Worm (Caenorhabditis elegans) whole organism, L4/young adult: ENCODE measurements around the gene egl-6.

Source experiments
- W03F9.2 ChIP-seq: fragments of 150-350 bp; optimal IDR thresholded peaks from 2 replicates; lab custom pipeline; 2014; ENCODE audit warnings: missing biosample characterization, missing genetic modification characterization
- dao-5 ChIP-seq: sonication (generic microtip); optimal IDR thresholded peaks from 2 replicates; lab custom pipeline; 2016; ENCODE audit warnings: missing genotype, missing genetic modification characterization, moderate library complexity, missing compliant biosample characterization
- him-1 ChIP-seq: sonication (generic microtip); optimal IDR thresholded peaks from 2 replicates; lab custom pipeline; 2016; ENCODE audit warnings: missing genotype, missing genetic modification reagents, missing genetic modification characterization, missing compliant biosample characterization

Gene egl-6

ce11 chrX:5930822-5931221 is at the start of gene egl-6:
Gene egl-6, plus strand, starts transcription at chrX:5931122.
- no peak for TF ChIP-seq him-1 (tag; lab: Kevin White, UChicago)
- no peak for TF ChIP-seq dao-5 (tag; lab: Kevin White, UChicago)
- no peak for TF ChIP-seq W03F9.2 (tag; lab: Kevin White, UChicago)

ce11 chrX:5885565-5885964 is 45.4 kb upstream of the egl-6 start, which contains the start of gene flp-7:
Gene flp-7, plus strand, starts transcription at chrX:5885865.
- TF ChIP-seq W03F9.2 (tag; lab: Kevin White, UChicago) (no peak), dao-5 (tag; lab: Kevin White, UChicago) (no peak), him-1 (tag; lab: Kevin White, UChicago) (no peak)

ce11 chrX:5890080-5890479 is 40.8 kb upstream of the egl-6 start, which contains the start of gene F49E10.2:
Gene F49E10.2, plus strand, starts transcription at chrX:5890380.
- TF ChIP-seq dao-5 (tag; lab: Kevin White, UChicago): no peak

- no peak for TF ChIP-seq W03F9.2 (tag; lab: Kevin White, UChicago)
- TF ChIP-seq him-1 (tag; lab: Kevin White, UChicago): peak; percentile 3
- no peak for TF ChIP-seq dao-5 (tag; lab: Kevin White, UChicago)
These were observed 34.9 kb upstream of the egl-6 start for ce11 chrX:5896001-5896400.

ce11 chrX:5897038-5897437 is 33.9 kb upstream of the egl-6 start, which contains the start of gene tbc-16:
Gene tbc-16, plus strand, starts transcription at chrX:5897338.
- TF ChIP-seq dao-5 (tag; lab: Kevin White, UChicago) (no peak), him-1 (tag; lab: Kevin White, UChicago) (no peak), W03F9.2 (tag; lab: Kevin White, UChicago) (no peak)

ce11 chrX:5901499-5901898 is 29.4 kb upstream of the egl-6 start:
- TF ChIP-seq dao-5 (tag; lab: Kevin White, UChicago) (no peak), him-1 (tag; lab: Kevin White, UChicago) (no peak), W03F9.2 (tag; lab: Kevin White, UChicago) (no peak)

ce11 chrX:5903896-5904295 is 27.0 kb upstream of the egl-6 start:
- TF ChIP-seq dao-5 (tag; lab: Kevin White, UChicago): no peak
- TF ChIP-seq him-1 (tag; lab: Kevin White, UChicago): no peak
- no peak for TF ChIP-seq W03F9.2 (tag; lab: Kevin White, UChicago)

- TF ChIP-seq dao-5 (tag; lab: Kevin White, UChicago): no peak
- TF ChIP-seq him-1 (tag; lab: Kevin White, UChicago): no peak
- TF ChIP-seq W03F9.2 (tag; lab: Kevin White, UChicago): no peak
These were observed 26.3 kb upstream of the egl-6 start, which contains the start of gene nlp-49 for ce11 chrX:5904603-5905081. Gene nlp-49, plus strand, starts transcription at chrX:5904653.

- no peak for TF ChIP-seq him-1 (tag; lab: Kevin White, UChicago)
- no peak for TF ChIP-seq dao-5 (tag; lab: Kevin White, UChicago)
- no peak for TF ChIP-seq W03F9.2 (tag; lab: Kevin White, UChicago)
These were observed 25.2 kb upstream of the egl-6 start for ce11 chrX:5905764-5906163.

- TF ChIP-seq W03F9.2 (tag; lab: Kevin White, UChicago) (no peak), dao-5 (tag; lab: Kevin White, UChicago) (no peak), him-1 (tag; lab: Kevin White, UChicago) (no peak)
These were observed 13.6 kb upstream of the egl-6 start, which contains the start of gene Y23B4A.1 for ce11 chrX:5917284-5917683. Gene Y23B4A.1, minus strand, starts transcription at chrX:5917384.

ce11 chrX:5919097-5919496 is 11.8 kb upstream of the egl-6 start, which contains the start of gene capa-1:
Gene capa-1, plus strand, starts transcription at chrX:5919397.
- TF ChIP-seq dao-5 (tag; lab: Kevin White, UChicago) (no peak), W03F9.2 (tag; lab: Kevin White, UChicago) (no peak), him-1 (tag; lab: Kevin White, UChicago) (no peak)

- TF ChIP-seq W03F9.2 (tag; lab: Kevin White, UChicago) (no peak), dao-5 (tag; lab: Kevin White, UChicago) (no peak), him-1 (tag; lab: Kevin White, UChicago) (no peak)
These were observed 7.2 kb upstream of the egl-6 start for ce11 chrX:5923672-5924071.

- no peak for TF ChIP-seq dao-5 (tag; lab: Kevin White, UChicago)
- no peak for TF ChIP-seq him-1 (tag; lab: Kevin White, UChicago)
These were observed 2.0 kb downstream of the egl-6 start for ce11 chrX:5932923-5933322.

- TF ChIP-seq him-1 (tag; lab: Kevin White, UChicago): no peak
- TF ChIP-seq dao-5 (tag; lab: Kevin White, UChicago): no peak
- TF ChIP-seq W03F9.2 (tag; lab: Kevin White, UChicago): no peak
These were observed 4.6 kb downstream of the egl-6 start, which contains the start of gene C46F4.3 for ce11 chrX:5935473-5935872. Gene C46F4.3, plus strand, starts transcription at chrX:5935773.
